Fruit fly (Drosophila melanogaster) whole organism, embryonic: ENCODE results near the gene shf.
A peak's percentile ranks its signal among the peaks of the same experiment; 100 is the strongest.

Experiments used
- CG10321 ChIP-seq: fragments of 200-800 bp; sonication (Bioruptor generic); IDR thresholded peaks from 2 replicates; pipeline ENCODE4 v1.3.6; 2022; ENCODE audit warnings: missing biosample characterization, missing genetic modification characterization
- CG10462 ChIP-seq: fragments of 200-800 bp; sonication (Bioruptor generic); optimal IDR thresholded peaks from 2 replicates; lab custom pipeline; 2016; ENCODE audit warnings: missing biosample characterization, missing genetic modification characterization
- CG10543 ChIP-seq: fragments of 200-800 bp; sonication (Bioruptor generic); optimal IDR thresholded peaks from 3 replicates; lab custom pipeline; 2017; ENCODE audit warnings: missing biosample characterization, mild to moderate bottlenecking, missing genetic modification characterization, moderate library complexity
- CG10979 ChIP-seq: fragments of 200-800 bp; sonication (Bioruptor generic); optimal IDR thresholded peaks from 2 replicates; lab custom pipeline; 2018; ENCODE audit warnings: missing biosample characterization, mild to moderate bottlenecking, missing genetic modification characterization, moderate library complexity
- CG11504 ChIP-seq: fragments of 200-800 bp; sonication (Bioruptor generic); optimal IDR thresholded peaks from 3 replicates; lab custom pipeline; 2019; ENCODE audit warnings: missing biosample characterization, mild to moderate bottlenecking, missing genetic modification characterization, moderate library complexity
- CG12219 ChIP-seq: fragments of 200-800 bp; sonication (Bioruptor generic); optimal IDR thresholded peaks from 3 replicates; lab custom pipeline; 2018; ENCODE audit warnings: missing biosample characterization, mild to moderate bottlenecking, missing genetic modification characterization
- CG15514 ChIP-seq: fragments of 200-800 bp; sonication (Bioruptor generic); optimal IDR thresholded peaks from 3 replicates; lab custom pipeline; 2017; ENCODE audit warnings: missing biosample characterization, missing genetic modification characterization, mild to moderate bottlenecking, moderate library complexity, missing genetic modification reagents
- CG17186 ChIP-seq: fragments of 200-800 bp; sonication (Bioruptor generic); optimal IDR thresholded peaks from 3 replicates; lab custom pipeline; 2017; ENCODE audit warnings: missing biosample characterization, missing genetic modification reagents, missing genetic modification characterization
- CG17328 ChIP-seq: fragments of 200-800 bp; sonication (Bioruptor generic); IDR thresholded peaks from 2 replicates; pipeline ENCODE4 v1.3.6; 2022; ENCODE audit warnings: missing biosample characterization, missing genetic modification characterization
- CG17385 ChIP-seq: fragments of 200-800 bp; sonication (Bioruptor generic); optimal IDR thresholded peaks from 3 replicates; lab custom pipeline; 2018; ENCODE audit warnings: missing biosample characterization, mild to moderate bottlenecking, missing genetic modification characterization
- CG18764 ChIP-seq: fragments of 200-800 bp; sonication (Bioruptor generic); optimal IDR thresholded peaks from 3 replicates; lab custom pipeline; 2016; ENCODE audit warnings: missing biosample characterization, missing genetic modification characterization
- CG2202 ChIP-seq: fragments of 200-800 bp; sonication (Bioruptor generic); optimal IDR thresholded peaks from 2 replicates; lab custom pipeline; 2018; ENCODE audit warnings: missing biosample characterization, mild to moderate bottlenecking, missing genetic modification characterization
- CG3065 ChIP-seq: fragments of 200-800 bp; sonication (Bioruptor generic); optimal IDR thresholded peaks from 2 replicates; lab custom pipeline; 2016; ENCODE audit warnings: missing biosample characterization, missing genetic modification characterization
- CG5245 ChIP-seq: fragments of 200-800 bp; sonication (Bioruptor generic); optimal IDR thresholded peaks from 3 replicates; lab custom pipeline; 2016; ENCODE audit warnings: missing biosample characterization, missing genetic modification characterization
- CG8765 ChIP-seq: fragments of 200-800 bp; sonication (Bioruptor generic); IDR thresholded peaks from 2 replicates; pipeline ENCODE4 v1.3.6; 2022; ENCODE audit warnings: missing biosample characterization, missing genetic modification characterization
- CG9609 ChIP-seq: fragments of 200-800 bp; sonication (Bioruptor generic); optimal IDR thresholded peaks from 3 replicates; lab custom pipeline; 2016; ENCODE audit warnings: missing biosample characterization, missing genetic modification characterization
- CG9876 ChIP-seq: fragments of 200-800 bp; sonication (Bioruptor generic); optimal IDR thresholded peaks from 2 replicates; lab custom pipeline; 2016; ENCODE audit warnings: missing biosample characterization, missing genetic modification characterization
- D ChIP-seq, 2 experiments: fragments of 200-800 bp in 1 of 2; fragments of >200 bp in 1 of 2; sonication (Bioruptor generic) in 1 of 2; optimal IDR thresholded peaks; 2 replicates in 1 of 2; 3 replicates in 1 of 2; lab custom pipeline; 2017; ENCODE audit warnings: mild to moderate bottlenecking in 1 of 2, missing biosample characterization in 1 of 2, missing genetic modification characterization in 1 of 2, missing genetic modification reagents in 1 of 2
- Fer1 ChIP-seq: fragments of 200-800 bp; sonication (Bioruptor generic); optimal IDR thresholded peaks from 2 replicates; lab custom pipeline; 2017; ENCODE audit warnings: missing biosample characterization, mild to moderate bottlenecking, missing genetic modification characterization
- GATAe ChIP-seq: fragments of 200-800 bp; sonication (Bioruptor generic); conservative IDR thresholded peaks from 2 replicates; pipeline ENCODE4 v1.3.6; 2022; ENCODE audit warnings: missing biosample characterization, missing genetic modification characterization
- Gug ChIP-seq: fragments of 200-800 bp; sonication (Bioruptor generic); IDR thresholded peaks from 4 replicates; pipeline ENCODE4 v1.3.6; 2022; ENCODE audit warnings: missing biosample characterization, missing genetic modification characterization
- Hand ChIP-seq: fragments of 200-800 bp; sonication (Bioruptor generic); optimal IDR thresholded peaks from 2 replicates; lab custom pipeline; 2017; ENCODE audit warnings: mild to moderate bottlenecking, missing biosample characterization, missing genetic modification reagents, missing genetic modification characterization
- Hmx ChIP-seq: fragments of 200-800 bp; sonication (Bioruptor generic); optimal IDR thresholded peaks from 2 replicates; lab custom pipeline; 2016; ENCODE audit warnings: missing biosample characterization, missing genetic modification characterization
- Hr39 ChIP-seq: fragments of >200 bp; optimal IDR thresholded peaks from 2 replicates; lab custom pipeline; 2017
- Jarid2 ChIP-seq: fragments of 200-800 bp; sonication (Bioruptor generic); optimal IDR thresholded peaks from 3 replicates; lab custom pipeline; 2017; ENCODE audit warnings: mild to moderate bottlenecking, missing biosample characterization, missing genetic modification reagents, missing genetic modification characterization
- Mad ChIP-seq: fragments of 200-800 bp; sonication (Bioruptor generic); optimal IDR thresholded peaks from 2 replicates; lab custom pipeline; 2016; ENCODE audit warnings: missing biosample characterization, missing genetic modification characterization
- Mrtf ChIP-seq: fragments of 200-800 bp; sonication (Bioruptor generic); IDR thresholded peaks from 3 replicates; pipeline ENCODE4 v1.3.6; 2022; ENCODE audit warnings: missing biosample characterization, missing genetic modification characterization
- Neu2 ChIP-seq: fragments of 200-800 bp; sonication (Bioruptor generic); optimal IDR thresholded peaks from 3 replicates; lab custom pipeline; 2016; ENCODE audit warnings: missing biosample characterization, missing genetic modification characterization, borderline replicate concordance
- NfI ChIP-seq: fragments of 200-800 bp; sonication (Bioruptor generic); optimal IDR thresholded peaks from 3 replicates; lab custom pipeline; 2018; ENCODE audit warnings: missing biosample characterization, mild to moderate bottlenecking, missing genetic modification characterization, moderate library complexity
- Rx ChIP-seq: fragments of 200-800 bp; sonication (Bioruptor generic); IDR thresholded peaks from 2 replicates; pipeline ENCODE4 v1.3.6; 2022; ENCODE audit warnings: missing biosample characterization, missing genetic modification characterization
- Xrp1 ChIP-seq: fragments of 200-800 bp; sonication (Bioruptor generic); IDR thresholded peaks from 2 replicates; pipeline ENCODE4 v1.3.6; 2022; ENCODE audit warnings: missing biosample characterization, missing genetic modification characterization
- ac ChIP-seq: fragments of 200-800 bp; sonication (Bioruptor generic); optimal IDR thresholded peaks from 3 replicates; lab custom pipeline; 2017; ENCODE audit warnings: missing biosample characterization, mild to moderate bottlenecking, missing genetic modification characterization
- ap ChIP-seq: fragments of 200-800 bp; sonication (Bioruptor generic); IDR thresholded peaks from 2 replicates; pipeline ENCODE4 v1.3.6; 2022; ENCODE audit warnings: missing biosample characterization, missing genetic modification characterization
- ash1 ChIP-seq: fragments of 200-800 bp; sonication (Bioruptor generic); optimal IDR thresholded peaks from 2 replicates; lab custom pipeline; 2018; ENCODE audit warnings: missing biosample characterization, mild to moderate bottlenecking, missing genetic modification characterization
- cg ChIP-seq: fragments of 200-800 bp; sonication (Bioruptor generic); optimal IDR thresholded peaks from 3 replicates; lab custom pipeline; 2019; ENCODE audit warnings: missing biosample characterization, mild to moderate bottlenecking, missing genetic modification characterization, moderate library complexity
- dm ChIP-seq: fragments of 200-800 bp; sonication (Bioruptor generic); optimal IDR thresholded peaks from 3 replicates; lab custom pipeline; 2016; ENCODE audit warnings: missing biosample characterization, missing genetic modification characterization
- dmrt11E ChIP-seq: fragments of 200-800 bp; sonication (Bioruptor generic); optimal IDR thresholded peaks from 3 replicates; lab custom pipeline; 2018; ENCODE audit warnings: missing biosample characterization, mild to moderate bottlenecking, missing genetic modification characterization, moderate library complexity
- ems ChIP-seq: fragments of 200-800 bp; sonication (Bioruptor generic); optimal IDR thresholded peaks from 3 replicates; lab custom pipeline; 2016; ENCODE audit warnings: missing biosample characterization, missing genetic modification characterization
- fd64A ChIP-seq: fragments of 200-800 bp; sonication (Bioruptor generic); optimal IDR thresholded peaks from 3 replicates; lab custom pipeline; 2018; ENCODE audit warnings: missing biosample characterization, mild to moderate bottlenecking, missing genetic modification characterization
- gcm2 ChIP-seq: fragments of 200-800 bp; sonication (Bioruptor generic); optimal IDR thresholded peaks from 2 replicates; lab custom pipeline; 2016; ENCODE audit warnings: missing biosample characterization, missing genetic modification characterization
- jumu ChIP-seq: fragments of 200-800 bp; sonication (Bioruptor generic); optimal IDR thresholded peaks from 3 replicates; lab custom pipeline; 2016; ENCODE audit warnings: missing biosample characterization, missing genetic modification characterization
- lab ChIP-seq: fragments of 200-800 bp; sonication (Bioruptor generic); optimal IDR thresholded peaks from 3 replicates; lab custom pipeline; 2017; ENCODE audit warnings: missing biosample characterization, missing genetic modification characterization, mild to moderate bottlenecking, moderate library complexity, missing genetic modification reagents
- lilli ChIP-seq: fragments of 200-800 bp; sonication (Bioruptor generic); optimal IDR thresholded peaks from 3 replicates; lab custom pipeline; 2016; ENCODE audit warnings: missing biosample characterization, missing genetic modification characterization
- nmo ChIP-seq: fragments of 200-800 bp; sonication (Bioruptor generic); optimal IDR thresholded peaks from 2 replicates; lab custom pipeline; 2018; ENCODE audit warnings: missing biosample characterization, mild to moderate bottlenecking, missing genetic modification characterization, moderate library complexity
- pb ChIP-seq: fragments of 200-800 bp; sonication (Bioruptor generic); optimal IDR thresholded peaks from 3 replicates; lab custom pipeline; 2016; ENCODE audit warnings: missing biosample characterization, missing genetic modification characterization
- prd ChIP-seq, 3 experiments: fragments of >200 bp in 2 of 3; fragments of 200-800 bp in 1 of 3; sonication (Bioruptor generic) in 1 of 3; optimal IDR thresholded peaks in 2 of 3; IDR thresholded peaks in 1 of 3; 2 replicates in 2 of 3; 3 replicates in 1 of 3; pipeline versions ENCODE4 v1.3.6 to Lab custom; 2017 to 2022; ENCODE audit warnings: missing biosample characterization in 1 of 3, missing genetic modification characterization in 1 of 3
- rib ChIP-seq: fragments of 200-800 bp; sonication (Bioruptor generic); IDR thresholded peaks from 2 replicates; pipeline ENCODE4 v1.3.6; 2022; ENCODE audit warnings: missing biosample characterization, missing genetic modification characterization
- sens ChIP-seq: fragments of 200-800 bp; sonication (Bioruptor generic); peaks from one replicate; lab custom pipeline; 2016; ENCODE audit warnings: missing biosample characterization, missing genetic modification characterization
- slbo ChIP-seq: fragments of 200-800 bp; sonication (Bioruptor generic); IDR thresholded peaks from 2 replicates; pipeline ENCODE4 v1.3.6; 2022; ENCODE audit warnings: missing biosample characterization, missing genetic modification characterization
- tin ChIP-seq: fragments of 200-800 bp; sonication (Bioruptor generic); optimal IDR thresholded peaks from 3 replicates; lab custom pipeline; 2016; ENCODE audit warnings: missing biosample characterization, missing genetic modification characterization
- trem ChIP-seq: fragments of 200-800 bp; optimal IDR thresholded peaks from 3 replicates; lab custom pipeline; 2019; ENCODE audit warnings: missing biosample characterization, mild to moderate bottlenecking, missing genetic modification characterization, moderate library complexity

shf gene

dm6 chrX:6793390-6793789, 13.9 kb upstream of the shf start (continued):
- TF ChIP-seq CG9876 (GFP tag; lab: Kevin White, UChicago) (peak; percentile 47), dm (peak; percentile 24), Rx (GFP tag; lab: Robert Waterston, UW) (peak; percentile 72), CG17385 (GFP tag; lab: Kevin White, UChicago) (peak; percentile 68), CG12219 (GFP tag; lab: Kevin White, UChicago) (peak; percentile 59), lilli (GFP tag; lab: Kevin White, UChicago) (peak; percentile 75), Mad (GFP tag; lab: Kevin White, UChicago) (no peak), ap (peak; percentile 67), CG15514 (GFP tag; lab: Kevin White, UChicago) (peak; percentile 55), pb (peak; percentile 71), CG10979 (tag; lab: Kevin White, UChicago) (peak; percentile 21), prd (optimal IDR thresholded peaks at IDR 0.05; lab: Kevin White, UChicago) (no peak), prd (GFP tag; IDR thresholded peaks at IDR 0.05; lab: Robert Waterston, UW) (peak; percentile 82), Gug (GFP tag; lab: Robert Waterston, UW) (peak; percentile 69; the same call in 2 of the 4 replicates), fd64A (GFP tag; lab: Kevin White, UChicago) (no peak), CG10543 (GFP tag; lab: Kevin White, UChicago) (no peak), sens (GFP tag; lab: Kevin White, UChicago) (peak; percentile 86), CG11504 (tag; lab: Kevin White, UChicago) (peak; percentile 82), Hr39 (lab: Kevin White, UChicago) (no peak), trem (tag; lab: Kevin White, UChicago) (no peak), Mrtf (GFP tag; lab: Robert Waterston, UW) (peak; percentile 74; the same call in 2 of the 3 replicates), tin (GFP tag; lab: Kevin White, UChicago) (peak; percentile 73), CG3065 (GFP tag; lab: Kevin White, UChicago) (peak; percentile 12), CG8765 (GFP tag; lab: Robert Waterston, UW) (0 out of 2 replicates have a peak, but pooled peaks have one; percentile 24), Hmx (no peak), dmrt11E (tag; lab: Kevin White, UChicago) (no peak), GATAe (GFP tag; lab: Robert Waterston, UW) (no peak), lab (peak; percentile 78), CG2202 (no peak), slbo (GFP tag; lab: Robert Waterston, UW) (peak; percentile 91), ems (GFP tag; lab: Kevin White, UChicago) (peak; percentile 58), Neu2 (no peak), D (optimal IDR thresholded peaks at IDR 0.05; lab: Kevin White, UChicago) (no peak), D (GFP tag; optimal IDR thresholded peaks at IDR 0.05; lab: Kevin White, UChicago) (no peak), CG5245 (GFP tag; lab: Kevin White, UChicago) (peak; percentile 42), CG17328 (peak; percentile 68), rib (GFP tag; lab: Robert Waterston, UW) (peak; percentile 65), cg (GFP tag; lab: Kevin White, UChicago) (no peak), CG17186 (no peak), CG9609 (GFP tag; lab: Kevin White, UChicago) (peak; percentile 70), CG18764 (peak; percentile 42), Xrp1 (GFP tag; lab: Robert Waterston, UW) (peak; percentile 69), Fer1 (peak; percentile 64), CG10462 (no peak), ac (no peak), gcm2 (GFP tag; lab: Kevin White, UChicago) (no peak), ash1 (no peak), NfI (GFP tag; lab: Kevin White, UChicago) (peak; percentile 76), CG10321 (GFP tag; lab: Robert Waterston, UW) (no peak), Hand (GFP tag; lab: Kevin White, UChicago) (no peak), nmo (GFP tag; lab: Kevin White, UChicago) (peak; percentile 54), jumu (GFP tag; lab: Kevin White, UChicago) (peak; percentile 52), Jarid2 (GFP tag; lab: Kevin White, UChicago) (peak; percentile 7)
